Worm (Caenorhabditis elegans) whole organism, L3 larva: ENCODE results near the gene nhr-235.

Experiments
- nhr-77 ChIP-seq: fragments of 150-350 bp; optimal IDR thresholded peaks from 2 replicates; lab custom pipeline; 2014; ENCODE audit warnings: missing biosample characterization, missing genetic modification characterization
- pqm-1 ChIP-seq: fragments of 150-350 bp; optimal IDR thresholded peaks from 2 replicates; lab custom pipeline; 2017; ENCODE audit warnings: missing biosample characterization, missing genetic modification characterization, inconsistent platforms

DNA sequence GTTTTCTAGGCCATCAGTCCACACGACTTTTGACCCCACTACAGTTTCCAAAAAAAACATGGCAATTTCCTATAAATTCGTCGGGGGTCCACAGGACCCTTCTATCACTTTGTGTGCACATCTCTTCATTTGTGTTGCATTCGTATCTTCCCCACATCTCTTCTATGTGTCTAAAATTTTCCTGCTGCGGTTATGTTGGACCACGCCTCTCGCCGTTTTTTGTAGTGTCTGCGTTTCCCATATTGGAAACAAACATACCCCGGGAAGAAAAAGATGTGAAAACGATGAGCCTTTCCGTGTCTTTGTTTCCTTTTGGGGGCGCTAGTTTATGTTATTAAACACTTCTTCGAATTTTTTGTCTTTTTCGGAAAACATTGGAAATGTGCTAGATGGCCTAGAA is 21.5 kb downstream of the nhr-235 start:
- TF ChIP-seq pqm-1 = no peak
- no peak for TF ChIP-seq nhr-77 (tag; lab: Kevin White, UChicago)
